Worm (Caenorhabditis elegans): ENCODE measurements around the gene ZC262.7.
A peak's percentile ranks its signal among the peaks of the same experiment; 100 is the strongest.

ZC262.7 gene

DNA sequence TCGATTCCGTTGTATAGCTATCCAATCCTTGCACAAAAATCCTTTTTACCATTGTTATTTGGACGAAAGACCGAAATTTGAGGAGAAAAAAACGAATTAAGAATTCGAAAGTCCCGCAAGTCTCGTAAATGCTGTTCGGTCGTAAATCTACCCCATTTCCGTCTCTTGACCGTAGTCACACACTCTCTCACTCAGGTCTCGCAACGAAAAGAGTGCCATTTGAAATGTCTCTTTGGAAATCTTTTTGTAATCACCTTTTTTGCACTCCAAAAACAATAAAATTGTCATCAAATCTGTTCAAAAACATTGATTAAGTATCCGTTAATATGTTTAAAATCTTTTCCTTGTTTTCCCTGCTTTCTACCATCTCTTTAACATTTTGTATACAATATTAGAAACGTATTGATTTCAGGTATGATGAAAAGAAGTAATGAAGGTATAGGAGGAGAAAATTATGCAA, 14.1 kb upstream of the ZC262.7 start, which contains the start of the genes R05D3.8 and rfp-1 (continued):
- TF ChIP-seq madf-10 (tag; optimal IDR thresholded peaks at IDR 0.05): no peak
- no peak for TF ChIP-seq attf-6 (GFP tag; IDR thresholded peaks at IDR 0.05)
- no peak for TF ChIP-seq hmg-20 (GFP tag; IDR thresholded peaks at IDR 0.05)
- no peak for TF ChIP-seq sptf-2 (GFP tag; optimal IDR thresholded peaks at IDR 0.05)
- TF ChIP-seq mxl-1 (tag; optimal IDR thresholded peaks at IDR 0.05): no peak
- TF ChIP-seq dox-1 (GFP tag; IDR thresholded peaks at IDR 0.05): peak; percentile 79
- peak; percentile 67; the same call in 1 of the 2 replicates for TF ChIP-seq nfyb-1 (GFP tag; IDR thresholded peaks at IDR 0.05)
- peak; percentile 52 for TF ChIP-seq tbp1 (GFP tag; optimal IDR thresholded peaks at IDR 0.05)
- TF ChIP-seq F55B11.4 (tag; optimal IDR thresholded peaks at IDR 0.05; ENCODE audit: borderline replicate concordance, insufficient read depth): no peak
- TF ChIP-seq madf-3 (GFP tag; IDR thresholded peaks at IDR 0.05): 0 out of 2 replicates have a peak, but pooled peaks have one; percentile 16
- TF ChIP-seq attf-3 (GFP tag; conservative IDR thresholded peaks at IDR 0.05): peak; percentile 68
- no peak for TF ChIP-seq unc-130 (GFP tag; optimal IDR thresholded peaks at IDR 0.05)
- no peak for TF ChIP-seq mel-28 (tag; optimal IDR thresholded peaks at IDR 0.05; ENCODE audit: borderline replicate concordance)
- TF ChIP-seq fkh-3 (tag; optimal IDR thresholded peaks at IDR 0.05): no peak
- no peak for TF ChIP-seq gei-17 (GFP tag; optimal IDR thresholded peaks at IDR 0.05)
- peak; percentile 31 for TF ChIP-seq nhr-80 (tag; optimal IDR thresholded peaks at IDR 0.05)
- no peak for TF ChIP-seq F57C9.4 (tag; optimal IDR thresholded peaks at IDR 0.05)
- TF ChIP-seq Y95B8A.8 (GFP tag; IDR thresholded peaks at IDR 0.05): no peak
- TF ChIP-seq F22D6.2 (tag; optimal IDR thresholded peaks at IDR 0.05): no peak
- TF ChIP-seq ztf-18 (tag; optimal IDR thresholded peaks at IDR 0.05): no peak
- no peak for TF ChIP-seq hlh-12 (tag; optimal IDR thresholded peaks at IDR 0.05)
- TF ChIP-seq F39B2.1 (GFP tag; IDR thresholded peaks at IDR 0.05): no peak
- TF ChIP-seq hmg-1.2 (GFP tag; IDR thresholded peaks at IDR 0.05): peak; percentile 53; the same call in 1 of the 2 replicates
- TF ChIP-seq ceh-58 (GFP tag; IDR thresholded peaks at IDR 0.05): no peak
- TF ChIP-seq F49E8.2 (tag; optimal IDR thresholded peaks at IDR 0.05; ENCODE audit: insufficient read depth): peak; percentile 29
- no peak for TF ChIP-seq bed-1 (GFP tag; IDR thresholded peaks at IDR 0.05)
- no peak for TF ChIP-seq ceh-79 (tag; optimal IDR thresholded peaks at IDR 0.05)
- TF ChIP-seq nhr-179 (tag; optimal IDR thresholded peaks at IDR 0.05): no peak
- no peak for TF ChIP-seq him-1 (tag; optimal IDR thresholded peaks at IDR 0.05)
- peak; percentile 77 for TF ChIP-seq ceh-27 (GFP tag; optimal IDR thresholded peaks at IDR 0.05)
- TF ChIP-seq lsy-27 (tag; optimal IDR thresholded peaks at IDR 0.05; ENCODE audit: borderline replicate concordance, insufficient read depth): no peak
- TF ChIP-seq xnd-1 (tag; optimal IDR thresholded peaks at IDR 0.05): peak; percentile 56
- no peak for TF ChIP-seq egrh-3 (GFP tag; IDR thresholded peaks at IDR 0.05)
- peak; percentile 95 for TF ChIP-seq F33H1.4 (GFP tag; IDR thresholded peaks at IDR 0.05)
- TF ChIP-seq ama-1 (optimal IDR thresholded peaks at IDR 0.05): no peak
- TF ChIP-seq ama-1 (GFP tag; optimal IDR thresholded peaks at IDR 0.05): peak in 1 of 2 experiments; percentile 14
- TF ChIP-seq ceh-91 (GFP tag; IDR thresholded peaks at IDR 0.05): peak; percentile 72
- TF ChIP-seq dpl-1 (GFP tag; optimal IDR thresholded peaks at IDR 0.05): peak; percentile 28
- TF ChIP-seq dpff-1 (tag; optimal IDR thresholded peaks at IDR 0.05): no peak
- TF ChIP-seq cebp-1 (GFP tag; IDR thresholded peaks at IDR 0.05): no peak
- peak; percentile 67 for TF ChIP-seq cebp-1 (tag; optimal IDR thresholded peaks at IDR 0.05)
- no peak for TF ChIP-seq lin-26 (GFP tag; IDR thresholded peaks at IDR 0.05)
- no peak for TF ChIP-seq nhr-27 (tag; optimal IDR thresholded peaks at IDR 0.05)
- no peak for TF ChIP-seq nhr-90 (tag; optimal IDR thresholded peaks at IDR 0.05)
- peak; percentile 87 for TF ChIP-seq madf-6 (GFP tag; IDR thresholded peaks at IDR 0.05)
- TF ChIP-seq F57A8.1 (GFP tag; optimal IDR thresholded peaks at IDR 0.05): no peak
- TF ChIP-seq egl-44 (GFP tag; IDR thresholded peaks at IDR 0.05): no peak
- TF ChIP-seq bed-2 (GFP tag; IDR thresholded peaks at IDR 0.05): no peak
- no peak for TF ChIP-seq ets-4 (GFP tag; optimal IDR thresholded peaks at IDR 0.05)
- 0 out of 2 replicates have a peak, but pooled peaks have one; percentile 50 for TF ChIP-seq Y79H2A.3 (GFP tag; conservative IDR thresholded peaks at IDR 0.05)
